Fruit fly (Drosophila melanogaster) whole organism, adult: ENCODE measurements around the gene aly.
A peak's percentile ranks its signal among the peaks of the same experiment; 100 is the strongest.

Experiments
- CG11617 ChIP-seq: fragments of 200-800 bp; sonication (Bioruptor generic); optimal IDR thresholded peaks from 2 replicates; lab custom pipeline; 2017; ENCODE audit warnings: mild to moderate bottlenecking, missing biosample characterization, missing genetic modification reagents, missing genetic modification characterization
- CG12768 ChIP-seq: fragments of 200-800 bp; sonication (Bioruptor generic); optimal IDR thresholded peaks from 2 replicates; lab custom pipeline; 2017; ENCODE audit warnings: missing biosample characterization, missing genetic modification characterization, mild to moderate bottlenecking, moderate library complexity, missing genetic modification reagents
- CG14711 ChIP-seq: fragments of 200-800 bp; sonication (Bioruptor generic); optimal IDR thresholded peaks from 2 replicates; lab custom pipeline; 2018; ENCODE audit warnings: missing biosample characterization, mild to moderate bottlenecking, missing genetic modification characterization, moderate library complexity
- CG1620 ChIP-seq: fragments of 200-800 bp; sonication (Bioruptor generic); optimal IDR thresholded peaks from 2 replicates; lab custom pipeline; 2016; ENCODE audit warnings: missing biosample characterization, missing genetic modification characterization
- CG33017 ChIP-seq: fragments of 200-800 bp; sonication (Bioruptor generic); optimal IDR thresholded peaks from 2 replicates; lab custom pipeline; 2018; ENCODE audit warnings: missing biosample characterization, mild to moderate bottlenecking, missing genetic modification characterization, moderate library complexity
- CG5204 ChIP-seq: fragments of 200-800 bp; sonication (Bioruptor generic); optimal IDR thresholded peaks from 2 replicates; lab custom pipeline; 2016; ENCODE audit warnings: missing biosample characterization, missing genetic modification characterization
- CG7045 ChIP-seq: fragments of 200-800 bp; sonication (Bioruptor generic); optimal IDR thresholded peaks from 2 replicates; lab custom pipeline; 2017; ENCODE audit warnings: missing biosample characterization, mild to moderate bottlenecking, missing genetic modification characterization
- CG7101 ChIP-seq: fragments of 200-800 bp; sonication (Bioruptor generic); optimal IDR thresholded peaks from 2 replicates; lab custom pipeline; 2018; ENCODE audit warnings: missing biosample characterization, mild to moderate bottlenecking, missing genetic modification characterization, moderate library complexity
- Clk ChIP-seq: fragments of 200-800 bp; sonication (Bioruptor generic); optimal IDR thresholded peaks from 2 replicates; lab custom pipeline; 2017; ENCODE audit warnings: missing biosample characterization, missing genetic modification characterization
- Crg-1 ChIP-seq: fragments of 200-800 bp; sonication (Bioruptor generic); optimal IDR thresholded peaks from 2 replicates; lab custom pipeline; 2016; ENCODE audit warnings: missing biosample characterization, missing genetic modification characterization
- Hr96 ChIP-seq: fragments of 200-800 bp; sonication (Bioruptor generic); optimal IDR thresholded peaks from 2 replicates; lab custom pipeline; 2016; ENCODE audit warnings: missing biosample characterization, missing genetic modification characterization
- Mnt ChIP-seq: fragments of 200-800 bp; sonication (Bioruptor generic); optimal IDR thresholded peaks from 2 replicates; lab custom pipeline; 2016; ENCODE audit warnings: missing biosample characterization, mild to moderate bottlenecking, missing genetic modification characterization
- bab1 ChIP-seq: fragments of 200-800 bp; sonication (Bioruptor generic); optimal IDR thresholded peaks from 3 replicates; lab custom pipeline; 2019; ENCODE audit warnings: missing biosample characterization, mild to moderate bottlenecking, missing genetic modification characterization, moderate library complexity
- cic ChIP-seq: fragments of 200-800 bp; sonication (Bioruptor generic); optimal IDR thresholded peaks from 2 replicates; lab custom pipeline; 2017; ENCODE audit warnings: missing biosample characterization, mild to moderate bottlenecking, missing genetic modification characterization, moderate library complexity
- cnc ChIP-seq, 2 experiments: fragments of >200 bp; optimal IDR thresholded peaks; 2 replicates each; lab custom pipeline; 2017
- kay ChIP-seq: fragments of 200-800 bp; sonication (Bioruptor generic); peaks from one replicate; lab custom pipeline; 2016; ENCODE audit warnings: missing biosample characterization, missing genetic modification characterization, borderline replicate concordance
- ovo ChIP-seq: fragments of 200-800 bp; sonication (Bioruptor generic); optimal IDR thresholded peaks from 2 replicates; lab custom pipeline; 2016; ENCODE audit warnings: missing biosample characterization, missing genetic modification characterization
- pad ChIP-seq: fragments of 200-800 bp; sonication (Bioruptor generic); optimal IDR thresholded peaks from 3 replicates; lab custom pipeline; 2017; ENCODE audit warnings: missing biosample characterization, missing genetic modification characterization, mild to moderate bottlenecking, moderate library complexity, missing genetic modification reagents
- tj ChIP-seq: fragments of 200-800 bp; sonication (Bioruptor generic); optimal IDR thresholded peaks from 3 replicates; lab custom pipeline; 2017; ENCODE audit warnings: missing biosample characterization, mild to moderate bottlenecking, missing genetic modification characterization, moderate library complexity
- toe ChIP-seq: fragments of 200-800 bp; sonication (Bioruptor generic); optimal IDR thresholded peaks from 2 replicates; lab custom pipeline; 2016; ENCODE audit warnings: missing biosample characterization, missing genetic modification characterization

The aly gene

DNA sequence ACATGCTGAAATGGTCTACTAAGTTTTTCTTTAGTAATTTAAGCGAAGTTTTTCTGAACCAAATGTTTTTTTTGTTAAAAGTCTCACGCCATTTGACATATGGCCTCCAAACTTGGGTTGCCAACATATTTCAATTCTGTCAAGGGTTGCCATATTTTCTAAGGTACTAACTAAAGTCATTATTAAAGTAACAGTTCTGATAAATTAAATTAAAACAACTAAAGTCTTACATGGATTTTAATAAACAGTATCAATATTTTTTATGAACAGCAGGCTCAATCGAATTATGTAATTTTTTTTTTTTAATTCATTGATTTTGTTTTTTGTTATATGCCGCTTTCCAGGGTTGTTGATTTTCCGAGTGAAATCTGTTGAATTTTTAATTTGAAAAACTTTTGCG is at the start of gene aly:
Gene aly (minus strand): TSS at position 101 of the 400 bp plus-strand sequence.
- no peak for TF ChIP-seq CG7101 (tag; lab: Kevin White, UChicago)
- TF ChIP-seq CG33017 (tag; lab: Kevin White, UChicago): no peak
- TF ChIP-seq Clk (GFP tag; lab: Kevin White, UChicago): no peak
- no peak for TF ChIP-seq kay (GFP tag; lab: Kevin White, UChicago)
- TF ChIP-seq cnc (optimal IDR thresholded peaks at IDR 0.05; lab: Kevin White, UChicago): no peak
- TF ChIP-seq CG12768 (GFP tag; lab: Kevin White, UChicago): no peak

DNA sequence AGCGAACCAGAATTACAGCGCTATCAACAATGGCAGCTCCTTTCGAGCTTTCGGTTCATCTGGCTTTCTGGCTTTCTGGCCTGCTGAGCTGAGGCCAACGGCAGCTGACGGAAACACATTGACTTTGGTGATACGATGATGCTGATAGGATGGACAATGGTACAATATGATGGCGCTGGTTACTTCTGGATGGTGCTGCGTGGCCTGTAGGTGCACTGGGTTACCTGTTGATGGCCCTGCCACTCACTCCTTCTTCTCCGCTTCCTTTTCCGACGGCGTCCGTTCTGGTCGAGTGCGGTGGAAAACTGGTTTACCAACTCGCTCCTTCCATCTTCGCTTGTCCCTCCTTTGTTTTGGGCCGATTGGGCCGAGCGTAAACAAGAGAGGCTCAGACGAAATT is 48.5 kb upstream of the aly start:
- TF ChIP-seq Crg-1: no peak
- TF ChIP-seq ovo (GFP tag; lab: Kevin White, UChicago): no peak
- TF ChIP-seq Hr96: no peak
- TF ChIP-seq CG7101 (tag; lab: Kevin White, UChicago): no peak
- TF ChIP-seq cnc (optimal IDR thresholded peaks at IDR 0.05; lab: Kevin White, UChicago): no peak
- no peak for TF ChIP-seq Mnt (GFP tag; lab: Kevin White, UChicago)
- TF ChIP-seq bab1 (GFP tag; lab: Kevin White, UChicago): no peak
- no peak for TF ChIP-seq tj (GFP tag; lab: Kevin White, UChicago)
- no peak for TF ChIP-seq pad (GFP tag; lab: Kevin White, UChicago)
- TF ChIP-seq CG5204 (GFP tag; lab: Kevin White, UChicago): no peak
- TF ChIP-seq CG14711 (tag; lab: Kevin White, UChicago): no peak
- no peak for TF ChIP-seq kay (GFP tag; lab: Kevin White, UChicago)
- TF ChIP-seq toe (GFP tag; lab: Kevin White, UChicago): no peak
- TF ChIP-seq CG1620: no peak
- TF ChIP-seq CG7045 (GFP tag; lab: Kevin White, UChicago): no peak
- TF ChIP-seq Clk (GFP tag; lab: Kevin White, UChicago): no peak

DNA sequence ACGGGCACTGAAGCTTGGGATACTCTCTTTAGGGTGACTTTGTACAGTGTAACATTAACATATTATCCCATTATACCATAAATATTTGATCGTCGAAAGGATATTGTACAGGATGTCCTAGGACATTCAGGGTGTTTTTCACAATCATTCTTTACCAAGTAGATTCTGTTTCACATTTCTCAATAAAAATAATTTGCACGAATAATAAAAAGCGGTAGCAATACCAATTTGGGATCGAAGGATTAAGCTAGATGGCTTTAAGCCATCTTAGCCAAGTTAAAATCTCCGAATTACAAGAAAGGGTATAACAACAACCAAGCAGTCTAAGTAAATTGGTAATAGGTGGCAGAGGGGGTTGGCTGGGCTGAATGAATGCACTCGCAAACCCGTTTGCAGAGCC is 48.1 kb upstream of the aly start:
- TF ChIP-seq Crg-1 (no peak), CG33017 (tag; lab: Kevin White, UChicago) (no peak), toe (GFP tag; lab: Kevin White, UChicago) (no peak), CG5204 (GFP tag; lab: Kevin White, UChicago) (no peak)

DNA sequence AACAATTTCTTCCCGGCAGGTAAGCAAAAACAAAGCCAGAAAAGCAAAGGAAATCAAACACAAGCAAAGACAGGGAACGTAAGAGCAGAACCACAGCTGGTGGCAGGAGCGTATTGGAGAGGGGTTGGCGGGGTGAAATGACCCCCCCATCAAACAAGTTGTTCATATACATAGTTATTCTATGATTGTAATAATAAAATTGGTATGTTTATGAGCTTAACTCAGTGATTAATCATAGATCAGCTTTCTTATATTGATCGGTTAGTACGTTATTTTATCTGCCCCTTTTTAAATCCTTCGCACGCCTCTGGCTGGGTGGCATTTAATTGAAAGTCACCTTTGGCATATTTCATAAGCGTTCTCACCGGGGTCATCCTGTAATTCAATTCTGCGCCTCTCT is 47.1 kb upstream of the aly start:
- no peak for TF ChIP-seq Mnt (GFP tag; lab: Kevin White, UChicago)
- TF ChIP-seq bab1 (GFP tag; lab: Kevin White, UChicago): no peak
- TF ChIP-seq Hr96: no peak
- no peak for TF ChIP-seq CG7101 (tag; lab: Kevin White, UChicago)
- TF ChIP-seq tj (GFP tag; lab: Kevin White, UChicago): no peak
- no peak for TF ChIP-seq ovo (GFP tag; lab: Kevin White, UChicago)
- TF ChIP-seq CG1620: no peak
- no peak for TF ChIP-seq kay (GFP tag; lab: Kevin White, UChicago)
- TF ChIP-seq CG11617 (GFP tag; lab: Kevin White, UChicago): no peak

DNA sequence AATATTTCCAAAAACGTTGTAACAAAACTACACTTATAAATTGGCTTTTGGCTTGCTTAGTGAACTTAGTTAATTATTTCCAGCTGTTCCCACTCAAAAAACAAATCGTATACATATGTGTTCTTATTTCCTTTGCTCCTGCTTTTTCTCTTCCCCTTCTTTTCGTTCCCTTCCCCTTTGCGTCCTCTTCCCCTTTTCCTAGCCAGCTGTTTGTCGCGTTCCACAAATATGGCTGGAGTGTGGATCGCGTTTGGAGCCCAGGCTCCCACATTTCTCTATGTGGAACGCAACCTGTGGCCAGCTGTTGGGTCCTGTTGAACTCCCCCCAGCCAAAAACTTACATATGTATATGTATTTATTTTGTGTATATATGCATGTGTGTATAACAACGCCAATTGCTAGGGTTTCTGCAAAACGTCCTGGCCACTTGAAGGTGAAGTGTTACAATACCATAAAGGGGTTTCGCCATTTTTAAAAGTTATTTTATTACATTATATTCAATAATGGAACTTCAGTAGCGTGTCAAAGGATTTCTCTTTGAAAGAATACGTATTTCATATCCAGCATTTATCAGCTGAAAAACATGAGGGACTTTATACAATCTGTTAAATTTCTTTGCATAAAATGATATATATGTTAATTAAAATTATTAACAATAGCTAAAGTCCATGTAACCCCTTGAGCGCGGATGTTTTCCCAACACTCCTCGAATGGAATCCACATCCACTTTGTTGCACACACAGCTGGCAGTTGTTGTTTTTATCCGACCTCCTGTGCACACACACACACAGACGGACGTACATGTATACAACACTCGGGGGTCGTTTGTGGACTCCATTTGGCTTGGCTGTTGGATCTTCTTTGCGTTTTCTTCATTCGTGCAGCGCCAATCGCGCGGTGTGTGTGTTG is 45.6 kb upstream of the aly start:
- peak; percentile 99 for TF ChIP-seq pad (GFP tag; lab: Kevin White, UChicago)
- TF ChIP-seq CG7101 (tag; lab: Kevin White, UChicago): no peak

DNA sequence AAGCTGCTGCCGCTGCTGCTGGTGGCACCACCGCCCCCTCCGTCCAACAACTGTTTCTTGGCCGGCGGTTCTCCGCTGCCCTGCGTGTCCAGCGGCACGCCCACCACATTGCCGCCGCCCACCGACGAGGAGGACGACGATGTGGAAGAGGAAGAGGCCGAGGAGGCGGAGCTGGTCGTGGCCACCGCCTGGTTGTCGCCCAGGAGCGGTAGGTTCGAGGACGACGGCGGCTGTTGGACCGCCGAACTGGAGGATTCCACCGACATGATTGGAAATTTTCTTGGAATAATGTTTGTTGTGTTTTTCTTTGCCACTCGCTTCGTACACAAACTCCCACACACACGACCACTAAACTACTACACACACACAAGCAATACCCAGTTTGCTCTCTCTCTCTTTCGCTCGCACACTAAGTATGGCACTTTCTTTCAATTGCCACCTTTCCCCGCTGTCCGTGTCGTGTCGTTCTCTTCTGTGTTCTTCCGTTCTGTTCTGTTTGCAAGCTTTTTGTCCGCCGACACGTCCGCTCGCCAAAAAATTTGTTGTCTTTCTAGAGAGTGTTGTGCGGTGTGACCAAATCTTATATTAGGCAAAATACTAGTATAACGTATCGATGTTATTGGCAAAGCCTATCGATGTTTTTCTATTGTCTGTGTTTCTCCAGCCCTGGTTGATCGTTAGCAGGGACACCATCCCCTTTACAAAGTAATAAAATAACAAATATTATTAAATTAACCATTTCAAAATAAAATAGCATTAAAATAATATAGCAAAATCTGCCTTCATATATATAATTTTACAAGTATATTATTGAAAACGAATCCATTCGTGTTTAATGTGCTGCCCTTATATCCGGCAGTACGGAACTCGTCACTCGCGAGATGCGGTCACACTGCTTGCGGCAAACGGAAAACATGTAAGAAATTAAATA is 44.2 kb upstream of the aly start, which contains the start of the genes CG32486 and PAN3:
Gene CG32486 (minus strand): TSS at position 566 of the 931 bp plus-strand sequence.
Gene PAN3 (plus strand): TSS at position 860 of the 931 bp plus-strand sequence.
- TF ChIP-seq CG7045 (GFP tag; lab: Kevin White, UChicago): peak; percentile 11
- TF ChIP-seq Mnt (GFP tag; lab: Kevin White, UChicago): peak; percentile 92
- peak; percentile 50 for TF ChIP-seq toe (GFP tag; lab: Kevin White, UChicago)
- TF ChIP-seq Clk (GFP tag; lab: Kevin White, UChicago): peak; percentile 18
- TF ChIP-seq CG5204 (GFP tag; lab: Kevin White, UChicago): peak; percentile 13
- TF ChIP-seq Hr96: peak; percentile 34
- TF ChIP-seq CG7101 (tag; lab: Kevin White, UChicago): peak; percentile 71
- TF ChIP-seq CG1620: peak; percentile 26
- TF ChIP-seq pad (GFP tag; lab: Kevin White, UChicago): peak; percentile 24
- TF ChIP-seq cic (GFP tag; lab: Kevin White, UChicago): peak; percentile 96
- peak; percentile 79 for TF ChIP-seq CG11617 (GFP tag; lab: Kevin White, UChicago)
- peak; percentile 87 for TF ChIP-seq bab1 (GFP tag; lab: Kevin White, UChicago)
- TF ChIP-seq CG12768 (GFP tag; lab: Kevin White, UChicago): peak; percentile 69
- peak; percentile 52 for TF ChIP-seq tj (GFP tag; lab: Kevin White, UChicago)
- no peak for TF ChIP-seq kay (GFP tag; lab: Kevin White, UChicago)
- no peak for TF ChIP-seq Crg-1
- TF ChIP-seq cnc (optimal IDR thresholded peaks at IDR 0.05; lab: Kevin White, UChicago): no peak
- TF ChIP-seq CG14711 (tag; lab: Kevin White, UChicago): peak; percentile 36
- peak; percentile 71 for TF ChIP-seq CG33017 (tag; lab: Kevin White, UChicago)
- peak; percentile 48 for TF ChIP-seq ovo (GFP tag; lab: Kevin White, UChicago)
